Fruit fly (Drosophila melanogaster): ENCODE data around the gene Akh.
A peak's percentile ranks its signal among the peaks of the same experiment; 100 is the strongest.

The Akh gene

DNA sequence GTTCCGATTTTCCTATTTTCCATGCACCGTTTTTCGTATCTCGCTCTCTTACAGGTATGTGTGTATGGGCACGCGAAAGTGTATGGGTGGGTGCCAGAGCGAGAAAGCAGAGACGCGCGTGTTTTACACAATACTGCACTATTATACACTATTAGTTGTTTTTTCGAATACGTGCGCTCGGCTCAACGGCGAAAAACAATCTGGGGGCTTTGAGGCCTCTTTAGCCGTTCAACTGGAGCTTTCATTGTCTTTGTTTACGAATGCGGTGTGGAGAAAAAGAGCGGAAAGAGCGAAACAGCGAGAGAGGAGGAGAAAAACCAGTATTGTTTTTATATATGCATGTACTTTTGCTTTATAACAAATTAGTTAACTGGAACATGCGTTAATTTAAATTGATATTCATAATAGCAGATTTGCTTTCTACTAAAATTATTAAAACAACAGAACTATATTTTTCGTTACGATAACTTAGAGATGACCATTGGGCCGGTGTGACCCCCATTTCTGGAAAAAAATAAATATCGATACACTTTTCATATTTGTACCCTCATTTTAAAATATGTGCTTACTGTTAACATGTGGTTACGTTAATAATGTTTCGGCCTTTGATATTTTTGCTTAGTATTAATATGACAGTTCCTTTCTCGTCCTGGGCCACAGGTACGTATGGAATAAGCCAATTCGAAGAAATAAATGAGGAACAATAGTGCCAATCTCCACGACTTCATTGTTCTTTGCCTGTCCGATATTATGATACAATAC, 38.6 kb upstream of the Akh start, which contains the start of gene CG14995 (continued):
- TF ChIP-seq achi (GFP tag; optimal IDR thresholded peaks at IDR 0.05), result no peak
- peak; percentile 37 for TF ChIP-seq Lpt (GFP tag; optimal IDR thresholded peaks at IDR 0.05)
- no peak for TF ChIP-seq vri (GFP tag; optimal IDR thresholded peaks at IDR 0.05)
- no peak for TF ChIP-seq Eip93F (GFP tag; optimal IDR thresholded peaks at IDR 0.05)
- no peak for TF ChIP-seq CG11294 (GFP tag; IDR thresholded peaks at IDR 0.05)
- peak; percentile 37 to 75 for TF ChIP-seq ss (GFP tag; optimal IDR thresholded peaks at IDR 0.05)
- 0 out of 3 replicates have a peak, but pooled peaks have one; percentile 31 for TF ChIP-seq eg (GFP tag; IDR thresholded peaks at IDR 0.05)
- TF ChIP-seq net (GFP tag; optimal IDR thresholded peaks at IDR 0.05), result no peak
- TF ChIP-seq Sox102F (GFP tag; optimal IDR thresholded peaks at IDR 0.05), result peak; percentile 15
- no peak for TF ChIP-seq Met (GFP tag; optimal IDR thresholded peaks at IDR 0.05)
- peak; percentile 44 for TF ChIP-seq CG3919 (GFP tag; optimal IDR thresholded peaks at IDR 0.05)
- TF ChIP-seq CG6163 (GFP tag; IDR thresholded peaks at IDR 0.05), result peak; percentile 64; the same call in 2 of the 3 replicates
- TF ChIP-seq CG31627 (GFP tag; optimal IDR thresholded peaks at IDR 0.05), result no peak
- TF ChIP-seq spab (GFP tag; optimal IDR thresholded peaks at IDR 0.05), result no peak
- no peak for TF ChIP-seq pdm3 (GFP tag; optimal IDR thresholded peaks at IDR 0.05)
- peak; percentile 22 for TF ChIP-seq CG6276 (GFP tag; optimal IDR thresholded peaks at IDR 0.05)
- peak; percentile 70 for TF ChIP-seq CG6854 (GFP tag; optimal IDR thresholded peaks at IDR 0.05)
- TF ChIP-seq fkh (GFP tag; optimal IDR thresholded peaks at IDR 0.05), result peak; percentile 20
- TF ChIP-seq CG32006 (GFP tag; optimal IDR thresholded peaks at IDR 0.05), result no peak
- no peak for TF ChIP-seq acj6 (GFP tag; optimal IDR thresholded peaks at IDR 0.05)
- TF ChIP-seq Blimp-1 (GFP tag; optimal IDR thresholded peaks at IDR 0.05), result no peak
- no peak for TF ChIP-seq dac (GFP tag; optimal IDR thresholded peaks at IDR 0.05)
- peak; percentile 32 for TF ChIP-seq CG9139 (GFP tag; optimal IDR thresholded peaks at IDR 0.05)
- TF ChIP-seq fd59A (GFP tag; optimal IDR thresholded peaks at IDR 0.05), result no peak
- TF ChIP-seq CG3032 (tag; optimal IDR thresholded peaks at IDR 0.05), result no peak
- TF ChIP-seq Gug (GFP tag; IDR thresholded peaks at IDR 0.05), result no peak
- TF ChIP-seq CG7368 (GFP tag; optimal IDR thresholded peaks at IDR 0.05), result no peak
- TF ChIP-seq Eip78C (GFP tag), result peak; percentile 76
- TF ChIP-seq Hr38 (GFP tag; optimal IDR thresholded peaks at IDR 0.05), result no peak
- peak; percentile 33 for TF ChIP-seq Eip75B (GFP tag; optimal IDR thresholded peaks at IDR 0.05)
- peak; percentile 77 for TF ChIP-seq svp (GFP tag)

DNA sequence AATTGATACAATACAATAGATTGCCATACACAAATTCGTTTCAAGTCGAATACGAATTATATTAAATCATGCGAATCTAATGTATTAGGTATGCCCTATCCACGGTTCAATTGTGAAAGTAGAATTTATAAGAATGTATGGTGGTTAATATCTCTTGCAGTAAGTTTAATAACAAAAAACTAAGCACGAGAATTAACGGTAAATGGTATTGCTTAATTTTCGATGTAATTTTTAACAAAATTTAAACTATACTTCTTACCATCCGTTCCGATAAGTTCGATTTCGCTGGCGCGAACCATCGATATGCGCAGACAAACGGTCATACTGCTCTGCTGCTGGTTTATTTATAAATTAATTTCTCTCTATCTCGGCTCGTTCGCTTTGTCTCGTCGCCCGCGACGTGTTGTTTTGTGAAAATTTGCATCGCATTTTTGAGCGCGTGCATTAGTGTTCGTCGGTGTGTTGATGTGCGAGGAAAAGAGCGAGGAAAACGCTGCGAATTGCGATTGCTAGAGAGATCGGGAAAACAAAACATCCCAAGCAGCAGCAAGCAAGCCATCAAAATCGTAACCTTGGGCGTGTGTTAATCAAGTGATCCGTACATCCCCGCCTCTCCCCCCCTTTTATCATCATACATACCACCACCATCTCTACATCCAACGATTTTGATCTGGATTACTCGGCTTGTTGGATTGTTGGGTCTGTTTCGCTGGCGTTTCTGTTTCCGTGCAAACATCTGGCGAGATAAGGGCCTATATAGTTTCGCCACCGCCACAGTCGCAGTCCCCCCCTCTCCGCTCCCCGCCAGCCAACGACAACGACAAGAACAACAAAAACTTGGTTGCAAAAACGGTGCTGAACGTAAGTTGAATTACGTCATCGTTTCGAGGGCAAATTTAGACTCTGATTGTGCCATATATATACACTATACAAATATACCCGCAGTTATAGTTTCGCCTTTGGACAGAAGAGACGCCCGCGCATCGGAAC, 37.7 kb upstream of the Akh start, which contains the start of gene Fit1:
Fit1 (plus strand) TSS at position 307 of the 990 bp plus-strand sequence.
- no peak for TF ChIP-seq CG11294 (GFP tag; IDR thresholded peaks at IDR 0.05)
- TF ChIP-seq CG11902 (GFP tag; optimal IDR thresholded peaks at IDR 0.05), result no peak
- TF ChIP-seq CG10631 (GFP tag; optimal IDR thresholded peaks at IDR 0.05), result no peak
- TF ChIP-seq eg (GFP tag; IDR thresholded peaks at IDR 0.05), result 0 out of 3 replicates have a peak, but pooled peaks have one; percentile 22
- TF ChIP-seq CG16779 (tag; optimal IDR thresholded peaks at IDR 0.05), result no peak
- no peak for TF ChIP-seq acj6 (GFP tag; optimal IDR thresholded peaks at IDR 0.05)
- TF ChIP-seq esn (GFP tag; optimal IDR thresholded peaks at IDR 0.05), result no peak
- no peak for TF ChIP-seq Lpt (GFP tag; optimal IDR thresholded peaks at IDR 0.05)
- no peak for TF ChIP-seq Sox15 (GFP tag; optimal IDR thresholded peaks at IDR 0.05)
- no peak for TF ChIP-seq cyc (GFP tag; optimal IDR thresholded peaks at IDR 0.05)
- TF ChIP-seq CG8319 (GFP tag; optimal IDR thresholded peaks at IDR 0.05), result no peak
- TF ChIP-seq CG8632 (GFP tag; optimal IDR thresholded peaks at IDR 0.05), result no peak
- TF ChIP-seq vri (GFP tag; optimal IDR thresholded peaks at IDR 0.05), result peak; percentile 62
- no peak for TF ChIP-seq CG9139 (GFP tag; optimal IDR thresholded peaks at IDR 0.05)
- TF ChIP-seq CG10669 (GFP tag; optimal IDR thresholded peaks at IDR 0.05), result no peak
- no peak for TF ChIP-seq CG6854 (GFP tag; optimal IDR thresholded peaks at IDR 0.05)
- no peak for TF ChIP-seq CG3032 (tag; optimal IDR thresholded peaks at IDR 0.05)
- TF ChIP-seq Eip93F (GFP tag; optimal IDR thresholded peaks at IDR 0.05), result no peak
- no peak for TF ChIP-seq achi (GFP tag; optimal IDR thresholded peaks at IDR 0.05)
- no peak for TF ChIP-seq Eip75B (GFP tag; optimal IDR thresholded peaks at IDR 0.05)
- no peak for TF ChIP-seq Gug (GFP tag; IDR thresholded peaks at IDR 0.05)
- no peak for TF ChIP-seq CG32006 (GFP tag; optimal IDR thresholded peaks at IDR 0.05)
- no peak for TF ChIP-seq Hr4 (GFP tag; optimal IDR thresholded peaks at IDR 0.05)
- TF ChIP-seq CG3919 (GFP tag; optimal IDR thresholded peaks at IDR 0.05), result no peak
- no peak for TF ChIP-seq CG6808 (GFP tag; optimal IDR thresholded peaks at IDR 0.05)
- no peak for TF ChIP-seq Hr38 (GFP tag; optimal IDR thresholded peaks at IDR 0.05)
- no peak for TF ChIP-seq CG34406 (GFP tag; optimal IDR thresholded peaks at IDR 0.05)
- TF ChIP-seq Sox102F (GFP tag; optimal IDR thresholded peaks at IDR 0.05), result no peak
- no peak for TF ChIP-seq net (GFP tag; optimal IDR thresholded peaks at IDR 0.05)
- no peak for TF ChIP-seq CG31627 (GFP tag; optimal IDR thresholded peaks at IDR 0.05)
- no peak for TF ChIP-seq Met (GFP tag; optimal IDR thresholded peaks at IDR 0.05)
- peak; percentile 83 for TF ChIP-seq svp (GFP tag)
- TF ChIP-seq Ets21C (GFP tag; optimal IDR thresholded peaks at IDR 0.05), result no peak
